Fruit fly (Drosophila melanogaster) whole organism, embryonic: Measurements from ENCODE around the gene Cpr30F.

ENCODE experiments used
- CG10209 ChIP-seq: fragments of 200-800 bp; sonication (Bioruptor generic); optimal IDR thresholded peaks from 3 replicates; lab custom pipeline; 2017; ENCODE audit warnings: missing biosample characterization, mild to moderate bottlenecking, missing genetic modification characterization, missing genetic modification reagents
- CG10565 ChIP-seq: fragments of 200-800 bp; sonication (Bioruptor generic); optimal IDR thresholded peaks from 3 replicates; lab custom pipeline; 2016; ENCODE audit warnings: missing biosample characterization, mild to moderate bottlenecking, missing genetic modification characterization
- CG10654 ChIP-seq: fragments of 200-800 bp; sonication (Bioruptor generic); optimal IDR thresholded peaks from 2 replicates; lab custom pipeline; 2016; ENCODE audit warnings: missing biosample characterization, missing genetic modification characterization
- CG11504 ChIP-seq: fragments of 200-800 bp; sonication (Bioruptor generic); optimal IDR thresholded peaks from 3 replicates; lab custom pipeline; 2019; ENCODE audit warnings: missing biosample characterization, mild to moderate bottlenecking, missing genetic modification characterization, moderate library complexity
- CG12942 ChIP-seq: fragments of 200-800 bp; sonication (Bioruptor generic); optimal IDR thresholded peaks from 3 replicates; lab custom pipeline; 2016; ENCODE audit warnings: missing biosample characterization, missing genetic modification characterization
- CG13296 ChIP-seq: fragments of 200-800 bp; sonication (Bioruptor generic); optimal IDR thresholded peaks from 3 replicates; lab custom pipeline; 2018; ENCODE audit warnings: missing biosample characterization, mild to moderate bottlenecking, missing genetic modification characterization
- CG14710 ChIP-seq: fragments of 200-800 bp; sonication (Bioruptor generic); optimal IDR thresholded peaks from 3 replicates; lab custom pipeline; 2019; ENCODE audit warnings: missing biosample characterization, mild to moderate bottlenecking, missing genetic modification characterization, moderate library complexity
- CG17802 ChIP-seq: fragments of 200-800 bp; sonication (Bioruptor generic); optimal IDR thresholded peaks from 2 replicates; lab custom pipeline; 2018; ENCODE audit warnings: missing biosample characterization, mild to moderate bottlenecking, missing genetic modification characterization, moderate library complexity
- CG1792 ChIP-seq: fragments of 200-800 bp; sonication (Bioruptor generic); optimal IDR thresholded peaks from 2 replicates; lab custom pipeline; 2016; ENCODE audit warnings: missing biosample characterization, missing genetic modification characterization
- CG30020 ChIP-seq: fragments of 200-800 bp; optimal IDR thresholded peaks from 2 replicates; lab custom pipeline; 2019; ENCODE audit warnings: missing biosample characterization, mild to moderate bottlenecking, missing genetic modification characterization, moderate library complexity
- CG5245 ChIP-seq: fragments of 200-800 bp; sonication (Bioruptor generic); optimal IDR thresholded peaks from 3 replicates; lab custom pipeline; 2016; ENCODE audit warnings: missing biosample characterization, missing genetic modification characterization
- CG6683 ChIP-seq: fragments of 200-800 bp; sonication (Bioruptor generic); optimal IDR thresholded peaks from 2 replicates; lab custom pipeline; 2017; ENCODE audit warnings: missing biosample characterization, mild to moderate bottlenecking, missing genetic modification characterization, missing genetic modification reagents
- CG7839 ChIP-seq: fragments of 200-800 bp; sonication (Bioruptor generic); optimal IDR thresholded peaks from 3 replicates; lab custom pipeline; 2018; ENCODE audit warnings: missing biosample characterization, mild to moderate bottlenecking, missing genetic modification characterization, moderate library complexity
- CG9797 ChIP-seq: fragments of 200-800 bp; sonication (Bioruptor generic); optimal IDR thresholded peaks from 3 replicates; lab custom pipeline; 2018; ENCODE audit warnings: missing biosample characterization, mild to moderate bottlenecking, missing genetic modification characterization
- CG9876 ChIP-seq: fragments of 200-800 bp; sonication (Bioruptor generic); optimal IDR thresholded peaks from 2 replicates; lab custom pipeline; 2016; ENCODE audit warnings: missing biosample characterization, missing genetic modification characterization
- HmgZ ChIP-seq: fragments of 200-800 bp; sonication (Bioruptor generic); optimal IDR thresholded peaks from 2 replicates; lab custom pipeline; 2018; ENCODE audit warnings: missing biosample characterization, mild to moderate bottlenecking, missing genetic modification characterization
- Hmr ChIP-seq: fragments of 200-800 bp; sonication (Bioruptor generic); optimal IDR thresholded peaks from 3 replicates; lab custom pipeline; 2017; ENCODE audit warnings: mild to moderate bottlenecking, missing biosample characterization, missing genetic modification reagents, missing genetic modification characterization
- MBD-R2 ChIP-seq: fragments of 200-800 bp; sonication (Bioruptor generic); IDR thresholded peaks from 2 replicates; pipeline ENCODE4 v1.3.6; 2022; ENCODE audit warnings: missing biosample characterization, missing genetic modification characterization
- Mrtf ChIP-seq: fragments of 200-800 bp; sonication (Bioruptor generic); IDR thresholded peaks from 3 replicates; pipeline ENCODE4 v1.3.6; 2022; ENCODE audit warnings: missing biosample characterization, missing genetic modification characterization
- Pdp1 ChIP-seq, 2 experiments: fragments of 200-800 bp; sonication (Bioruptor generic); optimal IDR thresholded peaks; 3 replicates each; lab custom pipeline; 2016; ENCODE audit warnings: missing biosample characterization in 2 of 2, missing genetic modification characterization in 2 of 2, mild to moderate bottlenecking in 1 of 2, moderate library complexity in 1 of 2
- Spps ChIP-seq: fragments of 200-800 bp; sonication (Bioruptor generic); optimal IDR thresholded peaks from 2 replicates; lab custom pipeline; 2018; ENCODE audit warnings: missing biosample characterization, mild to moderate bottlenecking, missing genetic modification characterization
- Sry-β ChIP-seq: fragments of 200-800 bp; sonication (Bioruptor generic); optimal IDR thresholded peaks from 2 replicates; lab custom pipeline; 2018; ENCODE audit warnings: missing biosample characterization, mild to moderate bottlenecking, missing genetic modification characterization, moderate library complexity
- Trl ChIP-seq, 3 experiments: fragments of >200 bp in 2 of 3; fragments of 200-800 bp in 1 of 3; sonication (Bioruptor generic) in 1 of 3; optimal IDR thresholded peaks; 2 replicates in 1 of 3; 3 replicates in 2 of 3; lab custom pipeline; 2016 to 2017; ENCODE audit warnings: missing biosample characterization in 1 of 3, missing genetic modification characterization in 1 of 3
- Vsx1 ChIP-seq: fragments of 200-800 bp; sonication (Bioruptor generic); optimal IDR thresholded peaks from 2 replicates; lab custom pipeline; 2017; ENCODE audit warnings: missing biosample characterization, mild to moderate bottlenecking, missing genetic modification characterization, missing genetic modification reagents
- Xbp1 ChIP-seq: fragments of 200-800 bp; sonication (Bioruptor generic); optimal IDR thresholded peaks from 3 replicates; lab custom pipeline; 2016; ENCODE audit warnings: missing biosample characterization, mild to moderate bottlenecking, missing genetic modification characterization
- esg ChIP-seq: fragments of 200-800 bp; sonication (Bioruptor generic); conservative IDR thresholded peaks from 2 replicates; pipeline ENCODE4 v1.3.6; 2022; ENCODE audit warnings: missing biosample characterization, missing genetic modification characterization
- eve ChIP-seq, 2 experiments: fragments of >200 bp; optimal IDR thresholded peaks; 2 replicates each; lab custom pipeline; 2017; ENCODE audit warnings: missing biosample characterization in 2 of 2, missing genetic modification characterization in 2 of 2
- eyg ChIP-seq: fragments of 200-800 bp; sonication (Bioruptor generic); optimal IDR thresholded peaks from 3 replicates; lab custom pipeline; 2016; ENCODE audit warnings: missing biosample characterization, missing genetic modification characterization
- inv ChIP-seq: fragments of 200-800 bp; sonication (Bioruptor generic); IDR thresholded peaks from 2 replicates; pipeline ENCODE4 v1.3.6; 2022; ENCODE audit warnings: missing biosample characterization, missing genetic modification characterization; ENCODE audit not compliant: partially characterized antibody
- ken ChIP-seq: fragments of 200-800 bp; sonication (Bioruptor generic); IDR thresholded peaks from 3 replicates; pipeline ENCODE4 v1.3.6; 2022; ENCODE audit warnings: missing biosample characterization, missing genetic modification characterization
- lilli ChIP-seq: fragments of 200-800 bp; sonication (Bioruptor generic); optimal IDR thresholded peaks from 3 replicates; lab custom pipeline; 2016; ENCODE audit warnings: missing biosample characterization, missing genetic modification characterization
- lov ChIP-seq, 2 experiments: fragments of 200-800 bp in 1 of 2; fragments of >200 bp in 1 of 2; sonication (Bioruptor generic) in 1 of 2; IDR thresholded peaks in 1 of 2; optimal IDR thresholded peaks in 1 of 2; 2 replicates in 1 of 2; 3 replicates in 1 of 2; pipeline versions ENCODE4 v1.3.6 to Lab custom; 2017 to 2022; ENCODE audit warnings: missing biosample characterization in 1 of 2, missing genetic modification characterization in 1 of 2
- mirr ChIP-seq: fragments of 200-800 bp; sonication (Bioruptor generic); optimal IDR thresholded peaks from 3 replicates; lab custom pipeline; 2018; ENCODE audit warnings: missing biosample characterization, mild to moderate bottlenecking, missing genetic modification characterization
- nmo ChIP-seq: fragments of 200-800 bp; sonication (Bioruptor generic); optimal IDR thresholded peaks from 2 replicates; lab custom pipeline; 2018; ENCODE audit warnings: missing biosample characterization, mild to moderate bottlenecking, missing genetic modification characterization, moderate library complexity
- rib ChIP-seq: fragments of 200-800 bp; sonication (Bioruptor generic); IDR thresholded peaks from 2 replicates; pipeline ENCODE4 v1.3.6; 2022; ENCODE audit warnings: missing biosample characterization, missing genetic modification characterization
- run ChIP-seq: fragments of 200-800 bp; sonication (Bioruptor generic); optimal IDR thresholded peaks from 3 replicates; lab custom pipeline; 2018; ENCODE audit warnings: missing biosample characterization, mild to moderate bottlenecking, missing genetic modification characterization
- sens-2 ChIP-seq: fragments of 200-800 bp; sonication (Bioruptor generic); IDR thresholded peaks from 2 replicates; pipeline ENCODE4 v1.3.6; 2022; ENCODE audit warnings: missing biosample characterization, missing genetic modification characterization
- shn ChIP-seq: fragments of 200-800 bp; sonication (Bioruptor generic); optimal IDR thresholded peaks from 3 replicates; lab custom pipeline; 2016; ENCODE audit warnings: missing biosample characterization, missing genetic modification characterization
- sim ChIP-seq: fragments of 200-800 bp; sonication (Bioruptor generic); IDR thresholded peaks from 2 replicates; pipeline ENCODE4 v1.3.6; 2022; ENCODE audit warnings: missing biosample characterization, missing genetic modification characterization
- sisA ChIP-seq: fragments of 200-800 bp; sonication (Bioruptor generic); IDR thresholded peaks from 2 replicates; pipeline ENCODE4 v1.3.6; 2022; ENCODE audit warnings: missing biosample characterization, missing genetic modification characterization
- slbo ChIP-seq: fragments of 200-800 bp; sonication (Bioruptor generic); IDR thresholded peaks from 2 replicates; pipeline ENCODE4 v1.3.6; 2022; ENCODE audit warnings: missing biosample characterization, missing genetic modification characterization
- tna ChIP-seq: fragments of 200-800 bp; sonication (Bioruptor generic); IDR thresholded peaks from 2 replicates; pipeline ENCODE4 v1.3.6; 2022; ENCODE audit warnings: missing biosample characterization, missing genetic modification characterization; ENCODE audit not compliant: partially characterized antibody
- toy ChIP-seq: fragments of 200-800 bp; sonication (Bioruptor generic); IDR thresholded peaks from 2 replicates; pipeline ENCODE4 v1.3.6; 2022; ENCODE audit warnings: missing biosample characterization, missing genetic modification characterization
- twi ChIP-seq: fragments of 200-800 bp; optimal IDR thresholded peaks from 2 replicates; lab custom pipeline; 2019; ENCODE audit warnings: missing biosample characterization, mild to moderate bottlenecking, missing genetic modification characterization, moderate library complexity
- wek ChIP-seq: fragments of 200-800 bp; sonication (Bioruptor generic); optimal IDR thresholded peaks from 3 replicates; lab custom pipeline; 2018; ENCODE audit warnings: missing biosample characterization, mild to moderate bottlenecking, missing genetic modification characterization, moderate library complexity
- zen2 ChIP-seq: fragments of 200-800 bp; sonication (Bioruptor generic); IDR thresholded peaks from 3 replicates; pipeline ENCODE4 v1.3.6; 2022; ENCODE audit warnings: missing biosample characterization, missing genetic modification characterization; ENCODE audit not compliant: partially characterized antibody
- zfh2 ChIP-seq: fragments of 200-800 bp; sonication (Bioruptor generic); optimal IDR thresholded peaks from 2 replicates; lab custom pipeline; 2016; ENCODE audit warnings: missing biosample characterization, missing genetic modification characterization

The Cpr30F gene

DNA sequence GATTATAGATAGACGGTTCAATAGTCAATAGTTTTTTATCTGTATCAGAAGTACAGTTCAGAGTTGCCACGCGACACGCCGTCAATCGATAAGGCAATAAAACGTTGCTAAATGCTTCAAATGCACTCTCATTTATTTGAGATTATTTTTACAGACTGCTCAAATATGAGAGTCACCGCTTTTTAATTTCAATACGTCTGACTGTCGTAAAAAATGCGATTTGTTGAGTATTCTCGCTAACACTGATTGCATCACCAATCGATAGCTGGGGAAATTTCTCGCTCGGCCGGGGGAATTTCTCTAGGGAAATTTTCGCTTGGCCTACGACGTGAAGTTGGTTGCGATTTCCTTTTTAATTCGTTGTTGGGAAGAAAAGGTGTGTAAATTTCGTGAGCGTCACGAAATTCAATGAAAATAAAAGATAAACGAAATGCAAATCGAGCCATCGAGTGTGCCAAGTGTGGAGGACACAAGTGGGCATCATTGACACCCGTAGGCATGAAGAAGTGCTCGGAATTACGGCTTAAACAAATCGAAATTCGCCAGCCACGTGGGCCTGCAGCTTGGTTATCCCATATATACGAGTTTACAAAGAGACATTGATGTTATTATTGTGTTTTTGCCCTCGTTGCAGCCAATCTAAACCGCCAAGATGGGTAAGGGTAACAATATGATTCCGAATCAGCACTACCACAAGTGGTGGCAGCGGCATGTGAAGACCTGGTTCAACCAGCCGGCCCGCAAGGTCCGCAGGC, 34.2 kb upstream of the Cpr30F start, which contains the start of the genes Dref and RpL13 (continued):
- peak; percentile 77 for TF ChIP-seq Xbp1 (GFP tag; lab: Kevin White, UChicago)
- no peak; the same call in 2 of the 3 replicates for TF ChIP-seq zen2
- peak; percentile 87 for TF ChIP-seq lilli
- peak; percentile 93 for TF ChIP-seq Vsx1
- peak; percentile 76 for TF ChIP-seq sim (GFP tag; lab: Robert Waterston, UW)
- TF ChIP-seq CG5245: peak; percentile 46
- TF ChIP-seq wek (GFP tag; lab: Kevin White, UChicago): peak; percentile 91
- peak; percentile 70 for TF ChIP-seq CG1792 (GFP tag; lab: Kevin White, UChicago)
- TF ChIP-seq Hmr: peak; percentile 96
- TF ChIP-seq lov (optimal IDR thresholded peaks at IDR 0.05; lab: Kevin White, UChicago): no peak
- TF ChIP-seq lov (GFP tag; IDR thresholded peaks at IDR 0.05; lab: Robert Waterston, UW): peak; percentile 96
- TF ChIP-seq zfh2 (GFP tag; lab: Kevin White, UChicago): peak; percentile 83
- TF ChIP-seq tna (GFP tag; lab: Robert Waterston, UW): peak; percentile 75; the same call in 1 of the 2 replicates
- peak; percentile 69 for TF ChIP-seq CG12942
- peak; percentile 53 for TF ChIP-seq CG17802 (tag; lab: Kevin White, UChicago)
- TF ChIP-seq sisA (GFP tag; lab: Robert Waterston, UW): 0 out of 2 replicates have a peak, but pooled peaks have one; percentile 19
- TF ChIP-seq slbo (GFP tag; lab: Robert Waterston, UW): peak; percentile 77
- TF ChIP-seq twi: peak; percentile 65
- TF ChIP-seq Pdp1 (GFP tag; optimal IDR thresholded peaks at IDR 0.05; lab: Kevin White, UChicago): peak; percentile 79 to 99
- TF ChIP-seq CG11504 (tag; lab: Kevin White, UChicago): no peak
- TF ChIP-seq eve (GFP tag; optimal IDR thresholded peaks at IDR 0.05; lab: Kevin White, UChicago): no peak
- TF ChIP-seq run (tag; lab: Kevin White, UChicago): peak; percentile 78
- no peak for TF ChIP-seq CG10565 (GFP tag; lab: Kevin White, UChicago)
- peak; percentile 74 for TF ChIP-seq Spps
- TF ChIP-seq toy (GFP tag; lab: Robert Waterston, UW): peak; percentile 60; the same call in 1 of the 2 replicates
- peak; percentile 79 for TF ChIP-seq CG10654 (GFP tag; lab: Kevin White, UChicago)
- TF ChIP-seq ken (GFP tag; lab: Robert Waterston, UW): peak; percentile 75; the same call in 2 of the 3 replicates
- peak; percentile 82 for TF ChIP-seq shn
- peak; percentile 84 for TF ChIP-seq nmo (GFP tag; lab: Kevin White, UChicago)
- peak; percentile 92 for TF ChIP-seq CG14710 (tag; lab: Kevin White, UChicago)
- peak; percentile 92 for TF ChIP-seq sens-2 (GFP tag; lab: Robert Waterston, UW)
- TF ChIP-seq eyg (GFP tag; lab: Kevin White, UChicago): peak; percentile 89
- peak; percentile 71 for TF ChIP-seq CG9876 (GFP tag; lab: Kevin White, UChicago)
- peak; percentile 27; the same call in 1 of the 2 replicates for TF ChIP-seq rib (GFP tag; lab: Robert Waterston, UW)
- peak; percentile 97 for TF ChIP-seq CG13296 (GFP tag; lab: Kevin White, UChicago)
- no peak for TF ChIP-seq Trl (optimal IDR thresholded peaks at IDR 0.05; lab: Kevin White, UChicago)
- peak; percentile 90 for TF ChIP-seq Trl (GFP tag; optimal IDR thresholded peaks at IDR 0.05; lab: Kevin White, UChicago)
- TF ChIP-seq CG6683 (GFP tag; lab: Kevin White, UChicago): peak; percentile 84
- TF ChIP-seq HmgZ (tag; lab: Kevin White, UChicago): peak; percentile 93
- TF ChIP-seq CG10209 (GFP tag; lab: Kevin White, UChicago): peak; percentile 88
- peak; percentile 69 for TF ChIP-seq MBD-R2 (GFP tag; lab: Robert Waterston, UW)
- TF ChIP-seq Mrtf (GFP tag; lab: Robert Waterston, UW): peak; percentile 52; the same call in 1 of the 3 replicates
- peak; percentile 80 for TF ChIP-seq CG30020 (tag; lab: Kevin White, UChicago)
- peak; percentile 82 for TF ChIP-seq CG7839 (tag; lab: Kevin White, UChicago)
- TF ChIP-seq mirr: peak; percentile 98
- TF ChIP-seq CG9797: peak; percentile 65
- peak; percentile 52 for TF ChIP-seq esg
- TF ChIP-seq Sry-β (GFP tag; lab: Kevin White, UChicago): peak; percentile 57
- peak; percentile 76 for TF ChIP-seq inv (GFP tag; lab: Robert Waterston, UW)
